Worm (Caenorhabditis elegans) whole organism, midembryonic: ENCODE measurements around the gene R07E5.15.
A peak's percentile ranks its signal among the peaks of the same experiment; 100 is the strongest.

Source experiments
- T22C8.4 ChIP-seq: fragments of 200-800 bp; sonication (Bioruptor generic); IDR thresholded peaks from 2 replicates; pipeline ENCODE4 v1.3.6; 2022; ENCODE audit warnings: missing genetic modification characterization, missing compliant biosample characterization
- cog-1 ChIP-seq: sonication (generic microtip); optimal IDR thresholded peaks from 2 replicates; lab custom pipeline; 2016; ENCODE audit warnings: missing genetic modification characterization, missing compliant biosample characterization
- flt-1 ChIP-seq: fragments of 200-800 bp; sonication (Bioruptor generic); IDR thresholded peaks from 2 replicates; pipeline ENCODE4 v1.3.6; 2022; ENCODE audit warnings: missing genetic modification characterization, missing compliant biosample characterization
- klf-2 ChIP-seq: fragments of 200-800 bp; sonication (Bioruptor generic); conservative IDR thresholded peaks from 2 replicates; pipeline ENCODE4 v1.3.6; 2022; ENCODE audit warnings: missing genetic modification reagents, missing genetic modification characterization, missing compliant biosample characterization
- med-1 ChIP-seq: sonication (generic microtip); optimal IDR thresholded peaks from 2 replicates; lab custom pipeline; 2017; ENCODE audit warnings: missing genetic modification characterization, mild to moderate bottlenecking, missing compliant biosample characterization, antibody characterized with exemption, missing genetic modification reagents; ENCODE audit not compliant: insufficient read depth
- ref-1 ChIP-seq: fragments of 200-800 bp; sonication (Bioruptor generic); conservative IDR thresholded peaks from 2 replicates; pipeline ENCODE4 v1.3.6; 2022; ENCODE audit warnings: missing genetic modification reagents, missing genetic modification characterization, missing compliant biosample characterization
- tab-1 ChIP-seq: fragments of 200-800 bp; sonication (Bioruptor generic); IDR thresholded peaks from 2 replicates; pipeline ENCODE4 v1.3.6; 2022; ENCODE audit warnings: missing genetic modification characterization, missing compliant biosample characterization
- ztf-23 ChIP-seq: fragments of 200-800 bp; sonication (Bioruptor generic); IDR thresholded peaks from 2 replicates; pipeline ENCODE4 v1.3.6; 2022; ENCODE audit warnings: missing genetic modification reagents, missing genetic modification characterization, missing compliant biosample characterization
- ztf-29 ChIP-seq: fragments of 200-800 bp; sonication (Bioruptor generic); IDR thresholded peaks from 2 replicates; pipeline ENCODE4 v1.3.6; 2022; ENCODE audit warnings: missing genetic modification reagents, missing genetic modification characterization, missing compliant biosample characterization

Gene R07E5.15

ce11 chrIII:4372894-4373293 lies 28.3 kb upstream of the R07E5.15 start:
- no peak for TF ChIP-seq klf-2 (GFP tag; lab: Robert Waterston, UW)
- TF ChIP-seq cog-1 (tag; lab: Kevin White, UChicago): no peak
- TF ChIP-seq flt-1: no peak
- TF ChIP-seq ztf-29: no peak
- TF ChIP-seq med-1 (GFP tag; lab: Kevin White, UChicago): no peak

DNA sequence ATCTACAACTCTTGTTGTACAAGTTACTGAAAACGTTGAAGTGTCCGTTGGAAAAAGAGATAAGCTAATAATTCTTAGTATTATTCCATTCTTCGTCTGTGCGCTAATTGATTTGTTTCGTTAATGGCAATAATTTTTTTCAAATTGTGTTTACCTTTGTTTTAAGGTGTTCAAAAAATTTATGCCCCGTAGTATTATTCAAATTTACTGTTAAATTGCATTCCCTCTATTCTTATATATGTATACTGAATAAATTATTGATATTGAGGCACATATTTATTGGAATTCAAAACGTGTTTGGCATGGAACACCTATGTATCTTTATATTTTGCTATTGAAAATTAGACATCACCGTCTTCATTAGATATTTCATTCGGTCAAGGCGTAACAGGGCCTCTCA lies 26.4 kb upstream of the R07E5.15 start, which contains the start of gene pals-26:
TSS of gene pals-26 (plus strand) at position 301 of the 400 bp plus-strand sequence.
- TF ChIP-seq ztf-23 (no peak), klf-2 (GFP tag; lab: Robert Waterston, UW) (no peak), med-1 (GFP tag; lab: Kevin White, UChicago) (no peak), ztf-29 (no peak), ref-1 (no peak), flt-1 (no peak), cog-1 (tag; lab: Kevin White, UChicago) (no peak), T22C8.4 (GFP tag; lab: Robert Waterston, UW) (no peak), tab-1 (no peak)

- TF ChIP-seq tab-1 (peak; percentile 83), cog-1 (tag; lab: Kevin White, UChicago) (peak; percentile 56), ref-1 (peak; percentile 50; the same call in 1 of the 2 replicates), T22C8.4 (GFP tag; lab: Robert Waterston, UW) (peak; percentile 42), med-1 (GFP tag; lab: Kevin White, UChicago) (peak; percentile 5), klf-2 (GFP tag; lab: Robert Waterston, UW) (peak; percentile 66), ztf-29 (peak; percentile 83), ztf-23 (peak; percentile 83), flt-1 (peak; percentile 91)
Measured at ce11 chrIII:4378600-4379293, 22.5 kb upstream of the R07E5.15 start.

DNA sequence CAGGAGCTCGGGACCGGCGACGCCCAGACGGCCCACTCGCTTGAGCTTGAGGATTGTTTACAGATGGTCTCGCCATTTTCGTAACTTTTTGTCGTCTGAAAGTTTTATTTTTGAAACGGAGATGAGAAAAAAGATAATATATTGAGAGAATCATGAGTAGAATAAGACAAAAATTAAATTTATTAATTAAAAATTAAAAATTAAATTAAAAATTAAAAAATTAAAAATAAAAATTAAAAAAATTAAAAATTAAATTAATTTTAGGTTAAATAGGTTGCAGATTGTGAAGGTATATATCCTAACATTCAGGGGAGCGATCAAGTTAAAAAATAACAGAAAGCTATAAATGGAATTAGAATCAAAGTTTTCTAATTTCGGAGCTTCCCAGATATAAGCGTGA lies 21.5 kb upstream of the R07E5.15 start, which contains the start of gene B0284.3:
TSS of gene B0284.3 (minus strand) at position 101 of the 400 bp plus-strand sequence.
- no peak for TF ChIP-seq tab-1
- TF ChIP-seq cog-1 (tag; lab: Kevin White, UChicago): no peak
- no peak for TF ChIP-seq flt-1
- no peak for TF ChIP-seq klf-2 (GFP tag; lab: Robert Waterston, UW)
- TF ChIP-seq ztf-23: no peak
- no peak for TF ChIP-seq T22C8.4 (GFP tag; lab: Robert Waterston, UW)

DNA sequence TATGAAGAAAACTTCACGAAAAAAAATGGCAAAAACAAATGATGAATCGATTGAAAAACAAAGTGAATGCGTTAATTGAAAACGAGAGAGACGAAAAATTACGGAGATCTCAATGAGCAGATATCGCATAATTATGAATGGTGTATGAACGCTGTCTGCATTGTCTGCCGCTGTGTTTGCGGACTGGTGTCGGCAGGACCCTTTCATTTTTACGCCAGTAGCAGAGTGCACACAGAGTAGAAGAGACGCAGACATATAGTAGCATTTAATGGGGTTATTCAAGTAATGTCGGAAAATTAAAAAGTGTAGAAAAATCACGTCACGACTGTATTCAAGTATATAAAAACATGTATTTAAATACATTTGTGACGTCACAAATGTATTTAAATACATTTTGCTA lies 20.4 kb upstream of the R07E5.15 start:
- TF ChIP-seq T22C8.4 (GFP tag; lab: Robert Waterston, UW) (no peak), med-1 (GFP tag; lab: Kevin White, UChicago) (no peak), cog-1 (tag; lab: Kevin White, UChicago) (peak; percentile 11), tab-1 (no peak; the same call in 1 of the 2 replicates), flt-1 (no peak), ztf-29 (no peak), ztf-23 (no peak), ref-1 (no peak), klf-2 (GFP tag; lab: Robert Waterston, UW) (no peak)

DNA sequence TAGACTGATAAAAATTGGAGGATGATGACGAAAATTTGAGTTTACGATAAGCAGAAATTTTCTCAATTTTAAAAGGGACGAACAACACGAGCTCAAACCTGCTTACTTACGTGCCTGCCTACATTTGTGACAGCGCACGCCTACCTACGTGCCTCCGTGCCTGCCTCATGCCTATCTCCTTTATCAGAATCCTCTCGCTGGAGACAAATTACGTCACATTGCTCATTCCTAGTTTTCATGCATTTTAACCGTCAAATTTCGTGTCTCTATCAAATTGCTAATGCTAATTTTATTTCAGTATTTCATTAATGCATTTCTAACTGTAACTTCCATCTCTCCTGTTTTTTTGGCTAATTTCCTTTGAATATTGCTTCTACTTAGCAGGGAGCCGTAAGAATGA lies 19.9 kb upstream of the R07E5.15 start, which contains the start of gene pals-27:
TSS of gene pals-27 (plus strand) at position 301 of the 400 bp plus-strand sequence.
- TF ChIP-seq flt-1: no peak
- TF ChIP-seq tab-1: no peak
- no peak for TF ChIP-seq ztf-29
- TF ChIP-seq ref-1: no peak
- no peak for TF ChIP-seq ztf-23
- no peak for TF ChIP-seq T22C8.4 (GFP tag; lab: Robert Waterston, UW)
- TF ChIP-seq med-1 (GFP tag; lab: Kevin White, UChicago): no peak
- no peak for TF ChIP-seq klf-2 (GFP tag; lab: Robert Waterston, UW)
- TF ChIP-seq cog-1 (tag; lab: Kevin White, UChicago): no peak

ce11 chrIII:4382118-4382517 lies 19.1 kb upstream of the R07E5.15 start:
- TF ChIP-seq klf-2 (GFP tag; lab: Robert Waterston, UW) (no peak), flt-1 (no peak), med-1 (GFP tag; lab: Kevin White, UChicago) (no peak), T22C8.4 (GFP tag; lab: Robert Waterston, UW) (no peak), ref-1 (no peak), ztf-29 (no peak), tab-1 (no peak), ztf-23 (no peak), cog-1 (tag; lab: Kevin White, UChicago) (no peak)

ce11 chrIII:4384487-4384886 lies 16.8 kb upstream of the R07E5.15 start, which contains the start of gene pals-28:
Gene pals-28, plus strand, starts transcription at chrIII:4384787.
- TF ChIP-seq klf-2 (GFP tag; lab: Robert Waterston, UW) (no peak), cog-1 (tag; lab: Kevin White, UChicago) (no peak), T22C8.4 (GFP tag; lab: Robert Waterston, UW) (no peak)

DNA sequence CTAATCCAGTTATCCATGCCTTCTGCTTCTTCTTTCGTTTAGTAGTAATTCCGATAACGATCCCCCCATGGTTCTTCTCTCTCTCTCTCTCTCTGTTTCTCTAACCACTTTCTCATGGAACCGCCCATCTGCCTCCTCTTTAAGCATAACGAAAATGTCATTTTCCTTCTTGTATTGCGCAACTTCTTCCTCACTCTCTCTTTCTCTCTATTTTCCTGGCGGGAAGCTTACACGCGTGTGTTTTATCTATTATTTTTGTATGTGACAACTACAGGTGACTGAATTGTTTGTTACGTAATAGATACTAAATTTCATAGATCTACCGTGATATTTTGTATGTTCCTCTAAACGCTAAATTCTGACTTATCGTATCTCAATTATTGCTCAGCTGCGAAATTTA lies 10.8 kb upstream of the R07E5.15 start:
- TF ChIP-seq ref-1 (no peak), flt-1 (no peak), T22C8.4 (GFP tag; lab: Robert Waterston, UW) (no peak), med-1 (GFP tag; lab: Kevin White, UChicago) (no peak), klf-2 (GFP tag; lab: Robert Waterston, UW) (no peak)

ce11 chrIII:4391319-4391718 lies 9.9 kb upstream of the R07E5.15 start:
- no peak for TF ChIP-seq ztf-23
- no peak for TF ChIP-seq flt-1
- TF ChIP-seq T22C8.4 (GFP tag; lab: Robert Waterston, UW): no peak
- no peak for TF ChIP-seq klf-2 (GFP tag; lab: Robert Waterston, UW)
- no peak for TF ChIP-seq med-1 (GFP tag; lab: Kevin White, UChicago)
- TF ChIP-seq tab-1: no peak
- TF ChIP-seq cog-1 (tag; lab: Kevin White, UChicago): no peak
- no peak for TF ChIP-seq ztf-29
- TF ChIP-seq ref-1: no peak
